Fruit fly (Drosophila melanogaster) whole organism, embryonic: ENCODE results near the gene SIFaR.

Source experiments
- Adf1 ChIP-seq: fragments of 200-800 bp; sonication (Bioruptor generic); IDR thresholded peaks from 2 replicates; pipeline ENCODE4 v1.3.6; 2022; ENCODE audit warnings: missing biosample characterization, missing genetic modification characterization
- Awh ChIP-seq: fragments of 200-800 bp; sonication (Bioruptor generic); IDR thresholded peaks from 2 replicates; pipeline ENCODE4, ENCODE4 v1.3.6; 2022; ENCODE audit warnings: missing biosample characterization, missing genetic modification characterization
- CG10979 ChIP-seq: fragments of 200-800 bp; sonication (Bioruptor generic); optimal IDR thresholded peaks from 2 replicates; lab custom pipeline; 2018; ENCODE audit warnings: missing biosample characterization, mild to moderate bottlenecking, missing genetic modification characterization, moderate library complexity
- CG11093 ChIP-seq: fragments of 200-800 bp; sonication (Bioruptor generic); IDR thresholded peaks from 3 replicates; pipeline ENCODE4 v1.3.6; 2022; ENCODE audit warnings: missing biosample characterization, missing genetic modification characterization
- CG11456 ChIP-seq: fragments of 200-800 bp; sonication (Bioruptor generic); IDR thresholded peaks from 3 replicates; pipeline ENCODE4 v1.3.6; 2022; ENCODE audit warnings: missing biosample characterization, missing genetic modification characterization
- CG11504 ChIP-seq: fragments of 200-800 bp; sonication (Bioruptor generic); optimal IDR thresholded peaks from 3 replicates; lab custom pipeline; 2019; ENCODE audit warnings: missing biosample characterization, mild to moderate bottlenecking, missing genetic modification characterization, moderate library complexity
- CG11560 ChIP-seq: fragments of 200-800 bp; sonication (Bioruptor generic); IDR thresholded peaks from 3 replicates; pipeline ENCODE4 v1.3.6; 2022; ENCODE audit warnings: missing biosample characterization, missing genetic modification characterization
- CG11695 ChIP-seq: fragments of 200-800 bp; sonication (Bioruptor generic); IDR thresholded peaks from 3 replicates; pipeline ENCODE4 v1.3.6; 2022; ENCODE audit warnings: missing biosample characterization, missing genetic modification characterization
- CG13894 ChIP-seq: fragments of 200-800 bp; sonication (Bioruptor generic); optimal IDR thresholded peaks from 3 replicates; lab custom pipeline; 2018; ENCODE audit warnings: missing biosample characterization, mild to moderate bottlenecking, missing genetic modification characterization, moderate library complexity
- CG14050 ChIP-seq: fragments of 200-800 bp; sonication (Bioruptor generic); IDR thresholded peaks from 3 replicates; pipeline ENCODE4 v1.3.6; 2022; ENCODE audit warnings: missing biosample characterization, missing genetic modification characterization
- CG15514 ChIP-seq: fragments of 200-800 bp; sonication (Bioruptor generic); optimal IDR thresholded peaks from 3 replicates; lab custom pipeline; 2017; ENCODE audit warnings: missing biosample characterization, missing genetic modification characterization, mild to moderate bottlenecking, moderate library complexity, missing genetic modification reagents
- CG15696 ChIP-seq: fragments of 200-800 bp; sonication (Bioruptor generic); optimal IDR thresholded peaks from 2 replicates; lab custom pipeline; 2019; ENCODE audit warnings: missing biosample characterization, mild to moderate bottlenecking, missing genetic modification characterization, moderate library complexity
- CG1647 ChIP-seq: fragments of 200-800 bp; sonication (Bioruptor generic); optimal IDR thresholded peaks from 3 replicates; lab custom pipeline; 2016; ENCODE audit warnings: missing biosample characterization, missing genetic modification characterization
- CG17385 ChIP-seq: fragments of 200-800 bp; sonication (Bioruptor generic); optimal IDR thresholded peaks from 3 replicates; lab custom pipeline; 2018; ENCODE audit warnings: missing biosample characterization, mild to moderate bottlenecking, missing genetic modification characterization
- CG18599 ChIP-seq: fragments of 200-800 bp; sonication (Bioruptor generic); optimal IDR thresholded peaks from 3 replicates; lab custom pipeline; 2017; ENCODE audit warnings: missing biosample characterization, missing genetic modification characterization, mild to moderate bottlenecking, moderate library complexity, missing genetic modification reagents
- CG18764 ChIP-seq: fragments of 200-800 bp; sonication (Bioruptor generic); optimal IDR thresholded peaks from 3 replicates; lab custom pipeline; 2016; ENCODE audit warnings: missing biosample characterization, missing genetic modification characterization
- CG32532 ChIP-seq: fragments of 200-800 bp; sonication (Bioruptor generic); IDR thresholded peaks from 2 replicates; pipeline ENCODE4 v1.3.6; 2022; ENCODE audit warnings: missing biosample characterization, missing genetic modification characterization
- CG32772 ChIP-seq: fragments of 200-800 bp; sonication (Bioruptor generic); IDR thresholded peaks from 2 replicates; pipeline ENCODE4 v1.3.6; 2022; ENCODE audit warnings: missing biosample characterization, missing genetic modification characterization
- CG3726 ChIP-seq: fragments of 200-800 bp; sonication (Bioruptor generic); IDR thresholded peaks from 3 replicates; pipeline ENCODE4, ENCODE4 v1.3.6; 2022; ENCODE audit warnings: missing biosample characterization, missing genetic modification characterization
- CG4730 ChIP-seq: fragments of 200-800 bp; sonication (Bioruptor generic); IDR thresholded peaks from 2 replicates; pipeline ENCODE4 v1.3.6; 2022; ENCODE audit warnings: missing biosample characterization, missing genetic modification characterization
- CG6654 ChIP-seq: fragments of 200-800 bp; sonication (Bioruptor generic); optimal IDR thresholded peaks from 2 replicates; lab custom pipeline; 2017; ENCODE audit warnings: missing biosample characterization, mild to moderate bottlenecking, missing genetic modification characterization
- CG6854 ChIP-seq: fragments of 200-800 bp; sonication (Bioruptor generic); optimal IDR thresholded peaks from 3 replicates; lab custom pipeline; 2017; ENCODE audit warnings: missing biosample characterization, mild to moderate bottlenecking, missing genetic modification characterization
- CG7786 ChIP-seq: fragments of 200-800 bp; sonication (Bioruptor generic); optimal IDR thresholded peaks from 2 replicates; lab custom pipeline; 2016; ENCODE audit warnings: missing biosample characterization, missing genetic modification characterization
- CG8281 ChIP-seq: fragments of 200-800 bp; sonication (Bioruptor generic); optimal IDR thresholded peaks from 2 replicates; lab custom pipeline; 2018; ENCODE audit warnings: missing biosample characterization, mild to moderate bottlenecking, missing genetic modification characterization, moderate library complexity
- CG9437 ChIP-seq: fragments of 200-800 bp; sonication (Bioruptor generic); optimal IDR thresholded peaks from 2 replicates; lab custom pipeline; 2018; ENCODE audit warnings: missing biosample characterization, mild to moderate bottlenecking, missing genetic modification characterization
- Fer3 ChIP-seq: fragments of 200-800 bp; sonication (Bioruptor generic); optimal IDR thresholded peaks from 2 replicates; lab custom pipeline; 2018; ENCODE audit warnings: missing biosample characterization, mild to moderate bottlenecking, missing genetic modification characterization, moderate library complexity
- MTF-1 ChIP-seq: fragments of 200-800 bp; sonication (Bioruptor generic); optimal IDR thresholded peaks from 2 replicates; lab custom pipeline; 2018; ENCODE audit warnings: missing biosample characterization, mild to moderate bottlenecking, missing genetic modification characterization, borderline replicate concordance
- Med ChIP-seq: fragments of 200-800 bp; sonication (Bioruptor generic); peaks from one replicate; lab custom pipeline; 2016; ENCODE audit warnings: missing biosample characterization, missing genetic modification characterization, mild to moderate bottlenecking, inconsistent platforms, moderate library complexity
- Myb ChIP-seq: fragments of 200-800 bp; sonication (Bioruptor generic); optimal IDR thresholded peaks from 2 replicates; lab custom pipeline; 2016; ENCODE audit warnings: missing biosample characterization, missing genetic modification characterization
- NfI ChIP-seq: fragments of 200-800 bp; sonication (Bioruptor generic); optimal IDR thresholded peaks from 3 replicates; lab custom pipeline; 2018; ENCODE audit warnings: missing biosample characterization, mild to moderate bottlenecking, missing genetic modification characterization, moderate library complexity
- Ptx1 ChIP-seq: fragments of 200-800 bp; sonication (Bioruptor generic); IDR thresholded peaks from 2 replicates; pipeline ENCODE4 v1.3.6; 2022; ENCODE audit warnings: missing biosample characterization, missing genetic modification characterization
- Rx ChIP-seq: fragments of 200-800 bp; sonication (Bioruptor generic); IDR thresholded peaks from 2 replicates; pipeline ENCODE4 v1.3.6; 2022; ENCODE audit warnings: missing biosample characterization, missing genetic modification characterization
- Taf1 ChIP-seq: fragments of 200-800 bp; sonication (Bioruptor generic); IDR thresholded peaks from 2 replicates; pipeline ENCODE4 v1.3.6; 2022; ENCODE audit warnings: missing biosample characterization, missing genetic modification characterization
- abd-A ChIP-seq: fragments of 200-800 bp; sonication (Bioruptor generic); optimal IDR thresholded peaks from 3 replicates; lab custom pipeline; 2019; ENCODE audit warnings: missing biosample characterization, mild to moderate bottlenecking, missing genetic modification characterization, moderate library complexity
- al ChIP-seq: fragments of 200-800 bp; sonication (Bioruptor generic); IDR thresholded peaks from 2 replicates; pipeline ENCODE4 v1.3.6; 2022; ENCODE audit warnings: missing biosample characterization, missing genetic modification characterization
- bcd ChIP-seq: fragments of 200-800 bp; sonication (Bioruptor generic); optimal IDR thresholded peaks from 2 replicates; lab custom pipeline; 2017; ENCODE audit warnings: missing biosample characterization, mild to moderate bottlenecking, missing genetic modification characterization
- cg ChIP-seq: fragments of 200-800 bp; sonication (Bioruptor generic); optimal IDR thresholded peaks from 3 replicates; lab custom pipeline; 2019; ENCODE audit warnings: missing biosample characterization, mild to moderate bottlenecking, missing genetic modification characterization, moderate library complexity
- ci ChIP-seq: fragments of 200-800 bp; sonication (Bioruptor generic); IDR thresholded peaks from 3 replicates; pipeline ENCODE4 v1.3.6; 2022; ENCODE audit warnings: missing biosample characterization, missing genetic modification characterization
- dan ChIP-seq: fragments of 200-800 bp; sonication (Bioruptor generic); IDR thresholded peaks from 2 replicates; pipeline ENCODE4 v1.3.6; 2022; ENCODE audit warnings: missing biosample characterization, missing genetic modification characterization
- dimm ChIP-seq: fragments of 200-800 bp; sonication (Bioruptor generic); IDR thresholded peaks from 2 replicates; pipeline ENCODE4 v1.3.6; 2022; ENCODE audit warnings: missing biosample characterization, missing genetic modification characterization
- fd102C ChIP-seq: fragments of 200-800 bp; sonication (Bioruptor generic); optimal IDR thresholded peaks from 2 replicates; lab custom pipeline; 2018; ENCODE audit warnings: missing biosample characterization, mild to moderate bottlenecking, missing genetic modification characterization, moderate library complexity
- fru ChIP-seq: fragments of >200 bp; optimal IDR thresholded peaks from 2 replicates; lab custom pipeline; 2017
- ham ChIP-seq: fragments of 200-800 bp; sonication (Bioruptor generic); IDR thresholded peaks from 2 replicates; pipeline ENCODE4 v1.3.6; 2022; ENCODE audit warnings: missing biosample characterization, missing genetic modification characterization
- kni ChIP-seq: fragments of 200-800 bp; sonication (Bioruptor generic); optimal IDR thresholded peaks from 3 replicates; lab custom pipeline; 2017; ENCODE audit warnings: mild to moderate bottlenecking, missing biosample characterization, missing genetic modification reagents, missing genetic modification characterization
- lilli ChIP-seq: fragments of 200-800 bp; sonication (Bioruptor generic); optimal IDR thresholded peaks from 3 replicates; lab custom pipeline; 2016; ENCODE audit warnings: missing biosample characterization, missing genetic modification characterization
- mam ChIP-seq: fragments of 200-800 bp; sonication (Bioruptor generic); optimal IDR thresholded peaks from 3 replicates; lab custom pipeline; 2016; ENCODE audit warnings: missing biosample characterization, missing genetic modification characterization
- pan ChIP-seq, 4 experiments: fragments of >200 bp in 3 of 4; fragments of 200-800 bp in 1 of 4; sonication (Bioruptor generic) in 1 of 4; optimal IDR thresholded peaks in 3 of 4; IDR thresholded peaks in 1 of 4; 2 replicates each; pipeline versions ENCODE4 v1.3.6 to Lab custom; 2017 to 2022; ENCODE audit warnings: missing biosample characterization in 2 of 4, missing genetic modification characterization in 2 of 4, mixed read lengths in 1 of 4
- pnt ChIP-seq: fragments of 200-800 bp; sonication (Bioruptor generic); optimal IDR thresholded peaks from 3 replicates; lab custom pipeline; 2016; ENCODE audit warnings: missing biosample characterization, missing genetic modification characterization
- pros ChIP-seq: fragments of 200-800 bp; sonication (Bioruptor generic); optimal IDR thresholded peaks from 3 replicates; lab custom pipeline; 2019; ENCODE audit warnings: missing biosample characterization, mild to moderate bottlenecking, missing genetic modification characterization, moderate library complexity
- pum ChIP-seq: fragments of 200-800 bp; sonication (Bioruptor generic); optimal IDR thresholded peaks from 2 replicates; lab custom pipeline; 2016; ENCODE audit warnings: missing biosample characterization, missing genetic modification characterization

The SIFaR gene

dm6 chr3R:21339448-21340268, 45.9 kb upstream of the SIFaR start (continued):
- TF ChIP-seq mam (GFP tag; lab: Kevin White, UChicago) (no peak), Fer3 (no peak), dan (no peak), CG8281 (tag; lab: Kevin White, UChicago) (no peak), CG6854 (GFP tag; lab: Kevin White, UChicago) (no peak), CG11695 (GFP tag; lab: Robert Waterston, UW) (no peak), Taf1 (GFP tag; lab: Robert Waterston, UW) (no peak), CG32532 (GFP tag; lab: Robert Waterston, UW) (no peak), CG18764 (no peak), CG10979 (tag; lab: Kevin White, UChicago) (no peak), bcd (GFP tag; lab: Kevin White, UChicago) (no peak), MTF-1 (GFP tag; lab: Kevin White, UChicago) (no peak), pnt (GFP tag; lab: Kevin White, UChicago) (no peak), CG11456 (GFP tag; lab: Robert Waterston, UW) (no peak), al (GFP tag; lab: Robert Waterston, UW) (no peak), CG15514 (GFP tag; lab: Kevin White, UChicago) (peak; percentile 92), CG4730 (GFP tag; lab: Robert Waterston, UW) (no peak), fru (lab: Kevin White, UChicago) (no peak), CG14050 (GFP tag; lab: Robert Waterston, UW) (no peak), Med (peak; percentile 51), CG7786 (GFP tag; lab: Kevin White, UChicago) (no peak), ci (0 out of 3 replicates have a peak, but pooled peaks have one; percentile 25), CG18599 (peak; percentile 13), CG13894 (tag; lab: Kevin White, UChicago) (peak; percentile 92), CG1647 (no peak), abd-A (peak; percentile 78), pros (peak; percentile 92), Rx (no peak), Awh (0 out of 2 replicates have a peak, but pooled peaks have one; percentile 19), ham (GFP tag; lab: Robert Waterston, UW) (no peak), Ptx1 (GFP tag; lab: Robert Waterston, UW) (no peak), lilli (no peak), cg (GFP tag; lab: Kevin White, UChicago) (peak; percentile 31), NfI (no peak), fd102C (GFP tag; lab: Kevin White, UChicago) (no peak), CG11560 (tag; lab: Robert Waterston, UW) (no peak), CG11093 (GFP tag; lab: Robert Waterston, UW) (no peak), CG32772 (GFP tag; lab: Robert Waterston, UW) (no peak), CG17385 (GFP tag; lab: Kevin White, UChicago) (no peak), CG11504 (tag; lab: Kevin White, UChicago) (no peak), CG9437 (GFP tag; lab: Kevin White, UChicago) (no peak), CG3726 (GFP tag; lab: Robert Waterston, UW) (no peak), CG6654 (GFP tag; lab: Kevin White, UChicago) (no peak), pan (optimal IDR thresholded peaks at IDR 0.05; lab: Kevin White, UChicago) (no peak), pan (GFP tag; optimal IDR thresholded peaks at IDR 0.05 in 1 of 2, IDR thresholded peaks at IDR 0.05 in 1 of 2) (no peak), CG15696 (tag; lab: Kevin White, UChicago) (no peak), Myb (no peak), Adf1 (peak; percentile 33), dimm (GFP tag; lab: Robert Waterston, UW) (no peak), pum (no peak), kni (GFP tag; lab: Kevin White, UChicago) (peak; percentile 49)
